Fruit fly (Drosophila melanogaster): ENCODE measurements around the gene CG12355.

The CG12355 gene

dm6 chr3L:15532368-15533030, 37.1 kb upstream of the CG12355 start (continued):
- TF ChIP-seq phol (tag; optimal IDR thresholded peaks at IDR 0.05) = peak; percentile 74
- no peak for TF ChIP-seq ara (GFP tag; IDR thresholded peaks at IDR 0.05)
- TF ChIP-seq bcd (GFP tag; optimal IDR thresholded peaks at IDR 0.05) = peak; percentile 6
- peak; percentile 53 for TF ChIP-seq CG18599 (GFP tag; optimal IDR thresholded peaks at IDR 0.05)
- no peak for TF ChIP-seq CG14965 (GFP tag; optimal IDR thresholded peaks at IDR 0.05; ENCODE audit: borderline replicate concordance)
- TF ChIP-seq CG13123 (GFP tag; optimal IDR thresholded peaks at IDR 0.05) = no peak
- TF ChIP-seq Hr51 (GFP tag; optimal IDR thresholded peaks at IDR 0.05) = no peak
- TF ChIP-seq Hand (GFP tag; optimal IDR thresholded peaks at IDR 0.05) = no peak
- no peak for TF ChIP-seq Nf-YC (tag; optimal IDR thresholded peaks at IDR 0.05)
- peak; percentile 23; the same call in 1 of the 2 replicates for TF ChIP-seq CG7372 (GFP tag; IDR thresholded peaks at IDR 0.05)
- TF ChIP-seq B-H2 (GFP tag; optimal IDR thresholded peaks at IDR 0.05) = no peak
- TF ChIP-seq CG34376 (GFP tag; optimal IDR thresholded peaks at IDR 0.05) = no peak
- no peak for TF ChIP-seq fd102C (GFP tag; optimal IDR thresholded peaks at IDR 0.05)
- peak; percentile 68 for TF ChIP-seq CG9727 (GFP tag; optimal IDR thresholded peaks at IDR 0.05)
- no peak for TF ChIP-seq GATAe (GFP tag; conservative IDR thresholded peaks at IDR 0.05)
- no peak for TF ChIP-seq CG8944 (GFP tag; optimal IDR thresholded peaks at IDR 0.05)
- no peak for TF ChIP-seq dpn (GFP tag; optimal IDR thresholded peaks at IDR 0.05)
- no peak for TF ChIP-seq CG6765 (GFP tag; optimal IDR thresholded peaks at IDR 0.05)
- peak; percentile 55 for TF ChIP-seq CG9932 (GFP tag; IDR thresholded peaks at IDR 0.05)
- TF ChIP-seq CG1792 (GFP tag; optimal IDR thresholded peaks at IDR 0.05) = peak; percentile 5
- no peak for TF ChIP-seq CG1832 (GFP tag; optimal IDR thresholded peaks at IDR 0.05)
- no peak for TF ChIP-seq twi (tag; optimal IDR thresholded peaks at IDR 0.05)
- TF ChIP-seq Hmr (GFP tag; optimal IDR thresholded peaks at IDR 0.05) = no peak
- no peak for TF ChIP-seq CG2202 (tag; optimal IDR thresholded peaks at IDR 0.05)
- TF ChIP-seq Oaz (GFP tag; IDR thresholded peaks at IDR 0.05) = 0 out of 2 replicates have a peak, but pooled peaks have one; percentile 15
- TF ChIP-seq NfI (GFP tag; optimal IDR thresholded peaks at IDR 0.05) = no peak
- TF ChIP-seq ems (GFP tag; optimal IDR thresholded peaks at IDR 0.05) = no peak
- no peak for TF ChIP-seq nau (GFP tag; optimal IDR thresholded peaks at IDR 0.05)
- TF ChIP-seq eve (GFP tag; optimal IDR thresholded peaks at IDR 0.05) = no peak
- TF ChIP-seq sisA (GFP tag; IDR thresholded peaks at IDR 0.05) = peak; percentile 42
- TF ChIP-seq ato (GFP tag; IDR thresholded peaks at IDR 0.05; ENCODE audit: partially characterized antibody) = no peak
- TF ChIP-seq cas (GFP tag; IDR thresholded peaks at IDR 0.05) = no peak
- TF ChIP-seq hb (GFP tag; IDR thresholded peaks at IDR 0.05; ENCODE audit: partially characterized antibody) = no peak
- TF ChIP-seq CG31441 (GFP tag; IDR thresholded peaks at IDR 0.05) = peak; percentile 68
- no peak for TF ChIP-seq lov (optimal IDR thresholded peaks at IDR 0.05)
- TF ChIP-seq lov (GFP tag; IDR thresholded peaks at IDR 0.05) = 0 out of 3 replicates have a peak, but pooled peaks have one; percentile 27
- peak; percentile 84 for TF ChIP-seq sens (GFP tag)
- peak; percentile 25; the same call in 1 of the 2 replicates for TF ChIP-seq CG13287 (GFP tag; IDR thresholded peaks at IDR 0.05; ENCODE audit: partially characterized antibody)
- TF ChIP-seq CG7928 (GFP tag; optimal IDR thresholded peaks at IDR 0.05) = no peak
- no peak for TF ChIP-seq slou (GFP tag; optimal IDR thresholded peaks at IDR 0.05)
- TF ChIP-seq CG12659 (GFP tag; optimal IDR thresholded peaks at IDR 0.05) = no peak
- no peak for TF ChIP-seq CG4328 (GFP tag; optimal IDR thresholded peaks at IDR 0.05)
- TF ChIP-seq Xbp1 (GFP tag; optimal IDR thresholded peaks at IDR 0.05) = peak; percentile 3
- no peak for TF ChIP-seq NC2β (GFP tag; optimal IDR thresholded peaks at IDR 0.05)
- peak; percentile 86; the same call in 2 of the 4 replicates for TF ChIP-seq chinmo (GFP tag; IDR thresholded peaks at IDR 0.05; ENCODE audit: partially characterized antibody)
- TF ChIP-seq danr (GFP tag; IDR thresholded peaks at IDR 0.05) = 0 out of 2 replicates have a peak, but pooled peaks have one; percentile 28
- TF ChIP-seq Adf1 (GFP tag; IDR thresholded peaks at IDR 0.05) = peak; percentile 76
- TF ChIP-seq CG1529 (GFP tag; optimal IDR thresholded peaks at IDR 0.05) = no peak
- TF ChIP-seq Ptx1 (GFP tag; IDR thresholded peaks at IDR 0.05) = peak; percentile 71
